Worm (Caenorhabditis elegans) whole organism, L4 larva: Measurements from ENCODE around the gene asp-6.

Experiments used
- F10B5.3 ChIP-seq: sonication (generic microtip); optimal IDR thresholded peaks from 2 replicates; lab custom pipeline; 2016; ENCODE audit warnings: mild to moderate bottlenecking, missing genetic modification characterization, missing compliant biosample characterization
- F49E8.2 ChIP-seq: sonication (generic microtip); optimal IDR thresholded peaks from 2 replicates; lab custom pipeline; 2016; ENCODE audit warnings: missing compliant biosample characterization, mild to moderate bottlenecking, missing genetic modification characterization, borderline replicate concordance
- T26A8.4 ChIP-seq: fragments of 200-800 bp; sonication (Bioruptor generic); IDR thresholded peaks from 2 replicates; pipeline ENCODE4 v1.3.6; 2022; ENCODE audit warnings: missing genetic modification characterization, missing compliant biosample characterization
- Y48G9A.11 ChIP-seq: fragments of 200-800 bp; sonication (Bioruptor generic); IDR thresholded peaks from 2 replicates; pipeline ENCODE4 v1.3.6; 2022; ENCODE audit warnings: missing genetic modification reagents, missing genetic modification characterization, missing compliant biosample characterization
- Y5F2A.4 ChIP-seq: fragments of 200-800 bp; sonication (Bioruptor generic); optimal IDR thresholded peaks from 2 replicates; lab custom pipeline; 2018; ENCODE audit warnings: mild to moderate bottlenecking, missing genetic modification characterization, missing compliant biosample characterization
- ZK337.2 ChIP-seq: fragments of 200-800 bp; sonication (Bioruptor generic); IDR thresholded peaks from 2 replicates; pipeline ENCODE4 v1.3.6; 2022; ENCODE audit warnings: missing genetic modification reagents, missing genetic modification characterization, missing compliant biosample characterization
- aha-1 ChIP-seq: fragments of 150-350 bp; peaks from one replicate; lab custom pipeline; 2014; ENCODE audit warnings: missing biosample characterization, missing genetic modification characterization
- ama-1 ChIP-seq: fragments of 150-350 bp; optimal IDR thresholded peaks from 2 replicates; lab custom pipeline; 2014; ENCODE audit warnings: inconsistent platforms, mixed read lengths
- arid-1 ChIP-seq: fragments of 200-800 bp; sonication (Bioruptor generic); conservative IDR thresholded peaks from 2 replicates; pipeline ENCODE4 v1.3.6; 2022; ENCODE audit warnings: missing genetic modification reagents, missing genetic modification characterization, missing compliant biosample characterization
- attf-4 ChIP-seq: sonication (generic microtip); optimal IDR thresholded peaks from 3 replicates; lab custom pipeline; 2017; ENCODE audit warnings: missing biosample characterization, missing genetic modification characterization
- ceh-82 ChIP-seq: sonication (generic microtip); optimal IDR thresholded peaks from 2 replicates; lab custom pipeline; 2017; ENCODE audit warnings: missing biosample characterization, missing genetic modification characterization
- ces-1 ChIP-seq: fragments of 150-350 bp; sonication (generic microtip); optimal IDR thresholded peaks from 4 replicates; lab custom pipeline; 2014; ENCODE audit warnings: missing biosample characterization, missing genetic modification reagents, missing genetic modification characterization
- ctbp-1 ChIP-seq: fragments of 200-800 bp; sonication (Bioruptor generic); IDR thresholded peaks from 2 replicates; pipeline ENCODE4 v1.3.6; 2022; ENCODE audit warnings: missing genetic modification reagents, missing genetic modification characterization, missing compliant biosample characterization
- daf-16 ChIP-seq, 3 experiments: sonication (generic microtip); optimal IDR thresholded peaks; 2 replicates each; lab custom pipeline; 2016 to 2017; ENCODE audit warnings: missing genetic modification characterization in 3 of 3, missing genetic modification reagents in 3 of 3, mild to moderate bottlenecking in 2 of 3, missing compliant biosample characterization in 2 of 3, missing biosample characterization in 1 of 3, moderate library complexity in 1 of 3
- daf-8 ChIP-seq: fragments of 200-800 bp; sonication (Bioruptor generic); IDR thresholded peaks from 2 replicates; pipeline ENCODE4 v1.3.6; 2022; ENCODE audit warnings: missing genetic modification characterization, missing compliant biosample characterization
- dmd-8 ChIP-seq: fragments of 200-800 bp; sonication (Bioruptor generic); IDR thresholded peaks from 2 replicates; pipeline ENCODE4 v1.3.6; 2022; ENCODE audit warnings: missing genetic modification characterization, missing compliant biosample characterization
- dmd-9 ChIP-seq: fragments of 200-800 bp; sonication (Bioruptor generic); IDR thresholded peaks from 2 replicates; pipeline ENCODE4 v1.3.6; 2022; ENCODE audit warnings: missing genetic modification reagents, missing genetic modification characterization, missing compliant biosample characterization
- duxl-1 ChIP-seq: sonication (generic microtip); optimal IDR thresholded peaks from 2 replicates; lab custom pipeline; 2016; ENCODE audit warnings: mild to moderate bottlenecking, missing genetic modification characterization, moderate library complexity, missing compliant biosample characterization; ENCODE audit not compliant: poor library complexity
- fos-1 ChIP-seq: fragments of 150-350 bp; optimal IDR thresholded peaks from 2 replicates; lab custom pipeline; 2014; ENCODE audit warnings: missing biosample characterization, missing genetic modification characterization
- gei-8 ChIP-seq: fragments of 200-800 bp; sonication (Bioruptor generic); optimal IDR thresholded peaks from 2 replicates; lab custom pipeline; 2018; ENCODE audit warnings: mild to moderate bottlenecking, missing genetic modification characterization, missing compliant biosample characterization
- hlh-30 ChIP-seq: sonication (generic microtip); optimal IDR thresholded peaks from 2 replicates; lab custom pipeline; 2017; ENCODE audit warnings: antibody characterized with exemption, mild to moderate bottlenecking, missing genetic modification characterization, missing compliant biosample characterization; ENCODE audit not compliant: insufficient read depth
- hmg-1.1 ChIP-seq: fragments of 200-800 bp; sonication (Bioruptor generic); IDR thresholded peaks from 2 replicates; pipeline ENCODE4 v1.3.6; 2022; ENCODE audit warnings: missing genetic modification reagents, missing genetic modification characterization, missing compliant biosample characterization
- lin-1 ChIP-seq: fragments of 200-800 bp; sonication (Bioruptor generic); IDR thresholded peaks from 2 replicates; pipeline ENCODE4 v1.3.6; 2022; ENCODE audit warnings: missing genetic modification reagents, missing genetic modification characterization, missing compliant biosample characterization
- lin-39 ChIP-seq: fragments of 150-350 bp; optimal IDR thresholded peaks from 2 replicates; lab custom pipeline; 2014; ENCODE audit warnings: missing biosample characterization, missing genetic modification reagents, missing genetic modification characterization
- lsy-2 ChIP-seq, 2 experiments: fragments of 150-350 bp in 1 of 2; sonication (generic microtip) in 1 of 2; optimal IDR thresholded peaks; 2 replicates each; lab custom pipeline; 2014 to 2017; ENCODE audit warnings: missing biosample characterization in 2 of 2, missing genetic modification characterization in 2 of 2
- mdt-29 ChIP-seq: fragments of 200-800 bp; sonication (Bioruptor generic); IDR thresholded peaks from 2 replicates; pipeline ENCODE4 v1.3.6; 2022; ENCODE audit warnings: missing genetic modification reagents, missing genetic modification characterization, missing compliant biosample characterization
- mxl-2 ChIP-seq: fragments of 200-800 bp; sonication (Bioruptor generic); conservative IDR thresholded peaks from 2 replicates; pipeline ENCODE4 v1.3.6; 2022; ENCODE audit warnings: missing genetic modification reagents, missing genetic modification characterization, missing compliant biosample characterization
- mxl-3 ChIP-seq: fragments of 200-800 bp; sonication (Bioruptor generic); optimal IDR thresholded peaks from 2 replicates; lab custom pipeline; 2018; ENCODE audit warnings: mild to moderate bottlenecking, missing genetic modification characterization, missing compliant biosample characterization
- nhr-10 ChIP-seq: fragments of 150-350 bp; optimal IDR thresholded peaks from 2 replicates; lab custom pipeline; 2014; ENCODE audit warnings: missing biosample characterization, missing genetic modification characterization
- nhr-25 ChIP-seq: sonication (generic microtip); optimal IDR thresholded peaks from 2 replicates; lab custom pipeline; 2017; ENCODE audit warnings: missing genetic modification characterization, mild to moderate bottlenecking, missing compliant biosample characterization, antibody characterized with exemption, moderate library complexity, borderline replicate concordance; ENCODE audit not compliant: insufficient read depth
- php-3 ChIP-seq: fragments of 200-800 bp; sonication (Bioruptor generic); IDR thresholded peaks from 2 replicates; pipeline ENCODE4 v1.3.6; 2022; ENCODE audit warnings: missing genetic modification reagents, missing genetic modification characterization, missing compliant biosample characterization
- pqm-1 ChIP-seq: sonication (generic microtip); optimal IDR thresholded peaks from 2 replicates; lab custom pipeline; 2017; ENCODE audit warnings: missing biosample characterization, missing genetic modification characterization
- sdz-12 ChIP-seq: fragments of 200-800 bp; sonication (Bioruptor generic); optimal IDR thresholded peaks from 2 replicates; lab custom pipeline; 2018; ENCODE audit warnings: mild to moderate bottlenecking, missing genetic modification characterization, missing compliant biosample characterization
- skn-1 ChIP-seq: fragments of 150-350 bp; optimal IDR thresholded peaks from 2 replicates; lab custom pipeline; 2014; ENCODE audit warnings: missing biosample characterization, missing genetic modification characterization
- snpc-4 ChIP-seq: fragments of 150-350 bp; optimal IDR thresholded peaks from 2 replicates; lab custom pipeline; 2014; ENCODE audit warnings: missing biosample characterization, missing genetic modification characterization
- unc-130 ChIP-seq: sonication (generic microtip); optimal IDR thresholded peaks from 2 replicates; lab custom pipeline; 2016; ENCODE audit warnings: missing genetic modification reagents, missing genetic modification characterization, missing compliant biosample characterization
- unc-62 ChIP-seq, 3 experiments: fragments of 150-350 bp in 1 of 3; sonication (generic microtip); optimal IDR thresholded peaks in 2 of 3; peaks in 1 of 3; 1 replicate in 1 of 3; 2 replicates in 2 of 3; lab custom pipeline; 2014 to 2017; ENCODE audit warnings: missing biosample characterization in 3 of 3, missing genetic modification characterization in 3 of 3, missing genetic modification reagents in 3 of 3, missing genotype in 1 of 3
- zag-1 ChIP-seq: fragments of 150-350 bp; optimal IDR thresholded peaks from 2 replicates; lab custom pipeline; 2014; ENCODE audit warnings: missing biosample characterization, missing genetic modification characterization
- zfp-3 ChIP-seq: fragments of 200-800 bp; sonication (Bioruptor generic); conservative IDR thresholded peaks from 2 replicates; pipeline ENCODE4 v1.3.6; 2022; ENCODE audit warnings: missing genetic modification reagents, missing genetic modification characterization, missing compliant biosample characterization
- zip-11 ChIP-seq: fragments of 200-800 bp; sonication (Bioruptor generic); IDR thresholded peaks from 2 replicates; pipeline ENCODE4 v1.3.6; 2022; ENCODE audit warnings: missing genetic modification characterization, missing compliant biosample characterization

asp-6 gene

ce11 chrV:8247311-8248105 lies 21.2 kb downstream of the asp-6 start (continued):
- TF ChIP-seq hmg-1.1 (0 out of 2 replicates have a peak, but pooled peaks have one; percentile 20), php-3 (GFP tag; lab: Robert Waterston, UW) (peak; percentile 61), Y5F2A.4 (GFP tag; lab: Kevin White, UChicago) (no peak), F49E8.2 (tag; lab: Kevin White, UChicago) (peak; percentile 92), sdz-12 (GFP tag; lab: Kevin White, UChicago) (no peak), snpc-4 (tag; lab: Kevin White, UChicago) (peak; percentile 91), skn-1 (tag; lab: Kevin White, UChicago) (no peak), arid-1 (peak; percentile 36; the same call in 1 of the 2 replicates), ama-1 (lab: Kevin White, UChicago) (peak; percentile 97), fos-1 (tag; lab: Kevin White, UChicago) (no peak), duxl-1 (tag; lab: Kevin White, UChicago) (peak; percentile 80), unc-62 (GFP tag; optimal IDR thresholded peaks at IDR 0.05 in 1 of 2; lab: Kevin White, UChicago) (no peak), unc-62 (tag; optimal IDR thresholded peaks at IDR 0.05; lab: Kevin White, UChicago) (no peak), zip-11 (no peak), F10B5.3 (peak; percentile 69), attf-4 (no peak), lin-1 (GFP tag; lab: Robert Waterston, UW) (peak; percentile 51; the same call in 1 of the 2 replicates), daf-16 (GFP tag; optimal IDR thresholded peaks at IDR 0.05; lab: Kevin White, UChicago) (peak; percentile 12 to 78), daf-16 (tag; optimal IDR thresholded peaks at IDR 0.05; lab: Kevin White, UChicago) (peak; percentile 86), nhr-10 (tag; lab: Kevin White, UChicago) (no peak), mxl-2 (GFP tag; lab: Robert Waterston, UW) (no peak), dmd-9 (GFP tag; lab: Robert Waterston, UW) (no peak), ctbp-1 (GFP tag; lab: Robert Waterston, UW) (no peak), dmd-8 (peak; percentile 56; the same call in 1 of the 2 replicates), unc-130 (GFP tag; lab: Kevin White, UChicago) (peak; percentile 29), ceh-82 (tag; lab: Kevin White, UChicago) (no peak), Y48G9A.11 (GFP tag; lab: Robert Waterston, UW) (peak; percentile 83), nhr-25 (no peak), mxl-3 (GFP tag; lab: Kevin White, UChicago) (peak; percentile 5), T26A8.4 (GFP tag; lab: Robert Waterston, UW) (peak; percentile 92), zag-1 (tag; lab: Kevin White, UChicago) (no peak), gei-8 (GFP tag; lab: Kevin White, UChicago) (peak; percentile 37), pqm-1 (peak; percentile 31)

- TF ChIP-seq ZK337.2 (GFP tag; lab: Robert Waterston, UW) (no peak), daf-8 (no peak), lsy-2 (tag; optimal IDR thresholded peaks at IDR 0.05; lab: Kevin White, UChicago) (no peak), mdt-29 (no peak), lin-39 (tag; lab: Kevin White, UChicago) (no peak), zip-11 (no peak), aha-1 (tag; lab: Kevin White, UChicago) (no peak), zfp-3 (no peak), hlh-30 (tag; lab: Kevin White, UChicago) (no peak), ces-1 (GFP tag; lab: Kevin White, UChicago) (no peak)
These were observed 23.3 kb downstream of the asp-6 start, which contains the start of gene C16D9.5 for ce11 chrV:8245457-8245856. C16D9.5 (minus strand) TSS chrV:8245557.
